Fruit fly (Drosophila melanogaster): ENCODE measurements around the gene CG12590.

CG12590 gene

DNA sequence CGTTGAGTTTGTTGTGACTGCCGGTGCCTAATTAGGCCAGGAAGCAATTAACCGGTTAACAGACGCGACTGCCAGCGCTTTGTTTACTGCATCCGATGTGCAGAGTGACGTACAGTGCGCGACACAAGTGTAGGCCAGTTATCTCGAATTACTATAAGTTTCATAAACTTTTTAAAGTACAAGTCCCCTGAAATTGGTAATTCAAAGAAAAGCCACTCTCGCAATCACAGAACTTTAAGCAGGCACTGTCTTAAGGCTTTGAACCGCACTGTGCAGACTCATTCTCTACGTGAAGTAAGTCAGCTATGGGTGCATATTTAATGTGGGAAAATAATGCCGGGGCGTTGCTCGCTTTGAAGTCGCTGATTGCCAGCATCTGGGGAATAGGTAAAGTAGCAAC lies 50.1 kb downstream of the CG12590 start (continued):
- TF ChIP-seq CG6163 (GFP tag; IDR thresholded peaks at IDR 0.05) (peak; percentile 97), salr (GFP tag; optimal IDR thresholded peaks at IDR 0.05) (peak; percentile 72 to 79), pdm3 (GFP tag; optimal IDR thresholded peaks at IDR 0.05) (peak; percentile 94), CG6276 (GFP tag; optimal IDR thresholded peaks at IDR 0.05) (peak; percentile 89), CG3919 (GFP tag; optimal IDR thresholded peaks at IDR 0.05) (peak; percentile 94), CG11762 (GFP tag; optimal IDR thresholded peaks at IDR 0.05; ENCODE audit: insufficient read depth) (peak; percentile 83), net (GFP tag; optimal IDR thresholded peaks at IDR 0.05) (peak; percentile 92), Eip75B (GFP tag; optimal IDR thresholded peaks at IDR 0.05) (peak; percentile 90), Lpt (GFP tag; optimal IDR thresholded peaks at IDR 0.05) (peak; percentile 88), CG31627 (GFP tag; optimal IDR thresholded peaks at IDR 0.05) (peak; percentile 86)

All from whole organism, prepupa.